Fruit fly (Drosophila melanogaster) whole organism, embryonic: ENCODE data around the gene rk.

Experiments used
- Awh ChIP-seq: fragments of 200-800 bp; sonication (Bioruptor generic); IDR thresholded peaks from 2 replicates; pipeline ENCODE4, ENCODE4 v1.3.6; 2022; ENCODE audit warnings: missing biosample characterization, missing genetic modification characterization
- CG10209 ChIP-seq: fragments of 200-800 bp; sonication (Bioruptor generic); optimal IDR thresholded peaks from 3 replicates; lab custom pipeline; 2017; ENCODE audit warnings: missing biosample characterization, mild to moderate bottlenecking, missing genetic modification characterization, missing genetic modification reagents
- CG10366 ChIP-seq: fragments of 200-800 bp; sonication (Bioruptor generic); IDR thresholded peaks from 2 replicates; pipeline ENCODE4 v1.3.6; 2022; ENCODE audit warnings: missing biosample characterization, missing genetic modification characterization
- CG10654 ChIP-seq: fragments of 200-800 bp; sonication (Bioruptor generic); optimal IDR thresholded peaks from 2 replicates; lab custom pipeline; 2016; ENCODE audit warnings: missing biosample characterization, missing genetic modification characterization
- CG11504 ChIP-seq: fragments of 200-800 bp; sonication (Bioruptor generic); optimal IDR thresholded peaks from 3 replicates; lab custom pipeline; 2019; ENCODE audit warnings: missing biosample characterization, mild to moderate bottlenecking, missing genetic modification characterization, moderate library complexity
- CG12236 ChIP-seq: fragments of 200-800 bp; sonication (Bioruptor generic); optimal IDR thresholded peaks from 2 replicates; lab custom pipeline; 2016; ENCODE audit warnings: missing biosample characterization, missing genetic modification characterization
- CG12391 ChIP-seq: fragments of 200-800 bp; sonication (Bioruptor generic); optimal IDR thresholded peaks from 3 replicates; lab custom pipeline; 2018; ENCODE audit warnings: missing biosample characterization, mild to moderate bottlenecking, missing genetic modification characterization, moderate library complexity
- CG13123 ChIP-seq: fragments of 200-800 bp; sonication (Bioruptor generic); optimal IDR thresholded peaks from 2 replicates; lab custom pipeline; 2016; ENCODE audit warnings: missing biosample characterization, missing genetic modification characterization
- CG14014 ChIP-seq: fragments of 200-800 bp; sonication (Bioruptor generic); IDR thresholded peaks from 2 replicates; pipeline ENCODE4 v1.3.6; 2022; ENCODE audit warnings: missing biosample characterization, missing genetic modification characterization
- CG17359 ChIP-seq: fragments of 200-800 bp; sonication (Bioruptor generic); optimal IDR thresholded peaks from 3 replicates; lab custom pipeline; 2018; ENCODE audit warnings: missing biosample characterization, mild to moderate bottlenecking, missing genetic modification characterization, moderate library complexity
- CG18476 ChIP-seq: fragments of 200-800 bp; sonication (Bioruptor generic); optimal IDR thresholded peaks from 2 replicates; lab custom pipeline; 2016; ENCODE audit warnings: missing biosample characterization, mild to moderate bottlenecking, missing genetic modification characterization
- CG18764 ChIP-seq: fragments of 200-800 bp; sonication (Bioruptor generic); optimal IDR thresholded peaks from 3 replicates; lab custom pipeline; 2016; ENCODE audit warnings: missing biosample characterization, missing genetic modification characterization
- CG30403 ChIP-seq: fragments of 200-800 bp; sonication (Bioruptor generic); optimal IDR thresholded peaks from 3 replicates; lab custom pipeline; 2016; ENCODE audit warnings: missing biosample characterization, missing genetic modification characterization
- CG4854 ChIP-seq: fragments of 200-800 bp; sonication (Bioruptor generic); optimal IDR thresholded peaks from 2 replicates; lab custom pipeline; 2016; ENCODE audit warnings: missing biosample characterization, missing genetic modification characterization, inconsistent platforms
- CG5953 ChIP-seq: fragments of 200-800 bp; sonication (Bioruptor generic); IDR thresholded peaks from 2 replicates; pipeline ENCODE4 v1.3.6; 2022; ENCODE audit warnings: missing biosample characterization, missing genetic modification characterization
- CG6254 ChIP-seq: fragments of 200-800 bp; sonication (Bioruptor generic); optimal IDR thresholded peaks from 3 replicates; lab custom pipeline; 2017; ENCODE audit warnings: mild to moderate bottlenecking, missing biosample characterization, missing genetic modification reagents, missing genetic modification characterization
- CG6272 ChIP-seq: fragments of 200-800 bp; sonication (Bioruptor generic); IDR thresholded peaks from 2 replicates; pipeline ENCODE4 v1.3.6; 2022; ENCODE audit warnings: missing biosample characterization, missing genetic modification characterization
- CG6654 ChIP-seq: fragments of 200-800 bp; sonication (Bioruptor generic); optimal IDR thresholded peaks from 2 replicates; lab custom pipeline; 2017; ENCODE audit warnings: missing biosample characterization, mild to moderate bottlenecking, missing genetic modification characterization
- CG6689 ChIP-seq: fragments of 200-800 bp; sonication (Bioruptor generic); IDR thresholded peaks from 2 replicates; pipeline ENCODE4 v1.3.6; 2022; ENCODE audit warnings: missing biosample characterization, missing genetic modification characterization
- CG7839 ChIP-seq: fragments of 200-800 bp; sonication (Bioruptor generic); optimal IDR thresholded peaks from 3 replicates; lab custom pipeline; 2018; ENCODE audit warnings: missing biosample characterization, mild to moderate bottlenecking, missing genetic modification characterization, moderate library complexity
- CG8765 ChIP-seq: fragments of 200-800 bp; sonication (Bioruptor generic); IDR thresholded peaks from 2 replicates; pipeline ENCODE4 v1.3.6; 2022; ENCODE audit warnings: missing biosample characterization, missing genetic modification characterization
- CG9215 ChIP-seq: fragments of 200-800 bp; sonication (Bioruptor generic); IDR thresholded peaks from 2 replicates; pipeline ENCODE4 v1.3.6; 2022; ENCODE audit warnings: missing biosample characterization, missing genetic modification characterization
- CG9437 ChIP-seq: fragments of 200-800 bp; sonication (Bioruptor generic); optimal IDR thresholded peaks from 2 replicates; lab custom pipeline; 2018; ENCODE audit warnings: missing biosample characterization, mild to moderate bottlenecking, missing genetic modification characterization
- CG9797 ChIP-seq: fragments of 200-800 bp; sonication (Bioruptor generic); optimal IDR thresholded peaks from 3 replicates; lab custom pipeline; 2018; ENCODE audit warnings: missing biosample characterization, mild to moderate bottlenecking, missing genetic modification characterization
- CG9876 ChIP-seq: fragments of 200-800 bp; sonication (Bioruptor generic); optimal IDR thresholded peaks from 2 replicates; lab custom pipeline; 2016; ENCODE audit warnings: missing biosample characterization, missing genetic modification characterization
- Chrac-16 ChIP-seq: fragments of 200-800 bp; sonication (Bioruptor generic); optimal IDR thresholded peaks from 3 replicates; lab custom pipeline; 2016; ENCODE audit warnings: missing biosample characterization, missing genetic modification characterization
- D19A ChIP-seq: fragments of 200-800 bp; optimal IDR thresholded peaks from 3 replicates; lab custom pipeline; 2019; ENCODE audit warnings: missing biosample characterization, mild to moderate bottlenecking, missing genetic modification characterization, moderate library complexity
- Deaf1 ChIP-seq: fragments of 200-800 bp; optimal IDR thresholded peaks from 3 replicates; lab custom pipeline; 2019; ENCODE audit warnings: missing biosample characterization, mild to moderate bottlenecking, missing genetic modification characterization, moderate library complexity
- Ets65A ChIP-seq: fragments of 200-800 bp; sonication (Bioruptor generic); peaks from one replicate; lab custom pipeline; 2016; ENCODE audit warnings: missing biosample characterization, missing genetic modification characterization
- Hr3 ChIP-seq: fragments of 200-800 bp; sonication (Bioruptor generic); optimal IDR thresholded peaks from 3 replicates; lab custom pipeline; 2016; ENCODE audit warnings: missing biosample characterization, missing genetic modification characterization
- Hr39 ChIP-seq: fragments of >200 bp; optimal IDR thresholded peaks from 2 replicates; lab custom pipeline; 2017
- Hr51 ChIP-seq, 2 experiments: fragments of 200-800 bp; sonication (Bioruptor generic); optimal IDR thresholded peaks; 2 replicates in 1 of 2; 3 replicates in 1 of 2; lab custom pipeline; 2016 to 2018; ENCODE audit warnings: missing biosample characterization in 2 of 2, missing genetic modification characterization in 2 of 2, mild to moderate bottlenecking in 1 of 2, moderate library complexity in 1 of 2
- Lhr ChIP-seq: fragments of 200-800 bp; sonication (Bioruptor generic); optimal IDR thresholded peaks from 3 replicates; lab custom pipeline; 2017; ENCODE audit warnings: mild to moderate bottlenecking, missing biosample characterization, missing genetic modification reagents, missing genetic modification characterization
- Lpt ChIP-seq: fragments of >200 bp; optimal IDR thresholded peaks from 2 replicates; lab custom pipeline; 2018; ENCODE audit warnings: missing biosample characterization, missing genetic modification characterization
- Mrtf ChIP-seq: fragments of 200-800 bp; sonication (Bioruptor generic); IDR thresholded peaks from 3 replicates; pipeline ENCODE4 v1.3.6; 2022; ENCODE audit warnings: missing biosample characterization, missing genetic modification characterization
- NC2β ChIP-seq: fragments of 200-800 bp; sonication (Bioruptor generic); optimal IDR thresholded peaks from 2 replicates; lab custom pipeline; 2016; ENCODE audit warnings: missing biosample characterization, missing genetic modification characterization
- Rfx ChIP-seq: fragments of 200-800 bp; sonication (Bioruptor generic); IDR thresholded peaks from 2 replicates; pipeline ENCODE4 v1.3.6; 2022; ENCODE audit warnings: missing biosample characterization, missing genetic modification characterization
- Sry-δ ChIP-seq: fragments of 200-800 bp; sonication (Bioruptor generic); optimal IDR thresholded peaks from 2 replicates; lab custom pipeline; 2016; ENCODE audit warnings: missing biosample characterization, missing genetic modification characterization
- Trl ChIP-seq, 3 experiments: fragments of >200 bp in 2 of 3; fragments of 200-800 bp in 1 of 3; sonication (Bioruptor generic) in 1 of 3; optimal IDR thresholded peaks; 2 replicates in 1 of 3; 3 replicates in 2 of 3; lab custom pipeline; 2016 to 2017; ENCODE audit warnings: missing biosample characterization in 1 of 3, missing genetic modification characterization in 1 of 3
- abd-A ChIP-seq: fragments of 200-800 bp; sonication (Bioruptor generic); optimal IDR thresholded peaks from 3 replicates; lab custom pipeline; 2019; ENCODE audit warnings: missing biosample characterization, mild to moderate bottlenecking, missing genetic modification characterization, moderate library complexity
- bcd ChIP-seq: fragments of 200-800 bp; sonication (Bioruptor generic); optimal IDR thresholded peaks from 2 replicates; lab custom pipeline; 2017; ENCODE audit warnings: missing biosample characterization, mild to moderate bottlenecking, missing genetic modification characterization
- cg ChIP-seq: fragments of 200-800 bp; sonication (Bioruptor generic); optimal IDR thresholded peaks from 3 replicates; lab custom pipeline; 2019; ENCODE audit warnings: missing biosample characterization, mild to moderate bottlenecking, missing genetic modification characterization, moderate library complexity
- h ChIP-seq: fragments of >200 bp; optimal IDR thresholded peaks from 2 replicates; lab custom pipeline; 2017
- insv ChIP-seq, 2 experiments: fragments of 200-800 bp; sonication (Bioruptor generic); optimal IDR thresholded peaks; 3 replicates each; lab custom pipeline; 2016 to 2018; ENCODE audit warnings: missing biosample characterization in 2 of 2, missing genetic modification characterization in 2 of 2
- jing ChIP-seq: fragments of 200-800 bp; sonication (Bioruptor generic); optimal IDR thresholded peaks from 2 replicates; lab custom pipeline; 2018; ENCODE audit warnings: missing biosample characterization, mild to moderate bottlenecking, missing genetic modification characterization
- mirr ChIP-seq: fragments of 200-800 bp; sonication (Bioruptor generic); optimal IDR thresholded peaks from 3 replicates; lab custom pipeline; 2018; ENCODE audit warnings: missing biosample characterization, mild to moderate bottlenecking, missing genetic modification characterization
- pnt ChIP-seq: fragments of 200-800 bp; sonication (Bioruptor generic); optimal IDR thresholded peaks from 3 replicates; lab custom pipeline; 2016; ENCODE audit warnings: missing biosample characterization, missing genetic modification characterization
- slou ChIP-seq: fragments of 200-800 bp; sonication (Bioruptor generic); optimal IDR thresholded peaks from 3 replicates; lab custom pipeline; 2016; ENCODE audit warnings: missing biosample characterization, missing genetic modification characterization
- zfh2 ChIP-seq: fragments of 200-800 bp; sonication (Bioruptor generic); optimal IDR thresholded peaks from 2 replicates; lab custom pipeline; 2016; ENCODE audit warnings: missing biosample characterization, missing genetic modification characterization

Gene rk

dm6 chr2L:14001078-14001477 lies at the start of gene rk:
TSS of gene rk (minus strand) at chr2L:14001248.
- no peak for TF ChIP-seq mirr (GFP tag; lab: Kevin White, UChicago)
- no peak for TF ChIP-seq CG9437 (GFP tag; lab: Kevin White, UChicago)
- TF ChIP-seq CG11504 = peak; percentile 95
- TF ChIP-seq CG9215 = peak; percentile 10; the same call in 1 of the 2 replicates
- TF ChIP-seq CG17359 (tag; lab: Kevin White, UChicago) = no peak
- no peak for TF ChIP-seq CG10209 (GFP tag; lab: Kevin White, UChicago)
- TF ChIP-seq Lpt (GFP tag; lab: Kevin White, UChicago) = no peak
- TF ChIP-seq Hr51 (GFP tag; optimal IDR thresholded peaks at IDR 0.05; lab: Kevin White, UChicago) = no peak

- TF ChIP-seq CG9797 (GFP tag; lab: Kevin White, UChicago) (no peak), h (no peak), insv (GFP tag; optimal IDR thresholded peaks at IDR 0.05; lab: Kevin White, UChicago) (no peak), Deaf1 (tag; lab: Kevin White, UChicago) (peak; percentile 49), CG8765 (no peak), Awh (GFP tag; lab: Robert Waterston, UW) (no peak), Ets65A (peak; percentile 67), CG6654 (GFP tag; lab: Kevin White, UChicago) (no peak), Sry-δ (no peak), CG18764 (GFP tag; lab: Kevin White, UChicago) (no peak), NC2β (GFP tag; lab: Kevin White, UChicago) (no peak), CG7839 (tag; lab: Kevin White, UChicago) (no peak), CG6689 (GFP tag; lab: Robert Waterston, UW) (no peak), CG12391 (no peak), pnt (GFP tag; lab: Kevin White, UChicago) (no peak), cg (GFP tag; lab: Kevin White, UChicago) (peak; percentile 70), CG18476 (GFP tag; lab: Kevin White, UChicago) (no peak), CG10654 (no peak), CG30403 (GFP tag; lab: Kevin White, UChicago) (no peak), CG6272 (no peak), abd-A (tag; lab: Kevin White, UChicago) (peak; percentile 94), CG13123 (GFP tag; lab: Kevin White, UChicago) (no peak), CG4854 (GFP tag; lab: Kevin White, UChicago) (no peak), Hr39 (lab: Kevin White, UChicago) (no peak), jing (GFP tag; lab: Kevin White, UChicago) (no peak), CG10366 (GFP tag; lab: Robert Waterston, UW) (no peak), Trl (optimal IDR thresholded peaks at IDR 0.05; lab: Kevin White, UChicago) (peak in 1 of 2 experiments; percentile 43), Trl (GFP tag; optimal IDR thresholded peaks at IDR 0.05; lab: Kevin White, UChicago) (no peak)
- TF ChIP-seq, all 482 proteins: peak for 5
Observed at dm6 chr2L:14049958-14050357, 48.9 kb upstream of the rk start.

- TF ChIP-seq D19A (tag; lab: Kevin White, UChicago) (peak; percentile 73), Chrac-16 (GFP tag; lab: Kevin White, UChicago) (peak; percentile 89), CG5953 (GFP tag; lab: Robert Waterston, UW) (no peak), Awh (GFP tag; lab: Robert Waterston, UW) (peak; percentile 49; the same call in 1 of the 2 replicates), Mrtf (GFP tag; lab: Robert Waterston, UW) (peak; percentile 34; the same call in 1 of the 3 replicates), CG6254 (GFP tag; lab: Kevin White, UChicago) (peak; percentile 74), Lhr (GFP tag; lab: Kevin White, UChicago) (peak; percentile 66), slou (peak; percentile 35), Hr39 (lab: Kevin White, UChicago) (no peak), CG9437 (GFP tag; lab: Kevin White, UChicago) (peak; percentile 5), zfh2 (GFP tag; lab: Kevin White, UChicago) (no peak), CG8765 (peak; percentile 98), CG6654 (GFP tag; lab: Kevin White, UChicago) (no peak), mirr (GFP tag; lab: Kevin White, UChicago) (no peak), bcd (GFP tag; lab: Kevin White, UChicago) (peak; percentile 62), CG14014 (no peak), CG9876 (GFP tag; lab: Kevin White, UChicago) (peak; percentile 33), CG12236 (GFP tag; lab: Kevin White, UChicago) (peak; percentile 78), Rfx (GFP tag; lab: Robert Waterston, UW) (peak; percentile 28; the same call in 1 of the 2 replicates), Hr3 (GFP tag; lab: Kevin White, UChicago) (peak; percentile 69)
Observed at dm6 chr2L:14047170-14047632, 46.2 kb upstream of the rk start, which contains the start of gene NimC4. TSS of gene NimC4 (plus strand) at chr2L:14047582.
